Fruit fly (Drosophila melanogaster): ENCODE data around the gene Prp31.
A peak's percentile ranks its signal among the peaks of the same experiment; 100 is the strongest.

Gene Prp31

DNA sequence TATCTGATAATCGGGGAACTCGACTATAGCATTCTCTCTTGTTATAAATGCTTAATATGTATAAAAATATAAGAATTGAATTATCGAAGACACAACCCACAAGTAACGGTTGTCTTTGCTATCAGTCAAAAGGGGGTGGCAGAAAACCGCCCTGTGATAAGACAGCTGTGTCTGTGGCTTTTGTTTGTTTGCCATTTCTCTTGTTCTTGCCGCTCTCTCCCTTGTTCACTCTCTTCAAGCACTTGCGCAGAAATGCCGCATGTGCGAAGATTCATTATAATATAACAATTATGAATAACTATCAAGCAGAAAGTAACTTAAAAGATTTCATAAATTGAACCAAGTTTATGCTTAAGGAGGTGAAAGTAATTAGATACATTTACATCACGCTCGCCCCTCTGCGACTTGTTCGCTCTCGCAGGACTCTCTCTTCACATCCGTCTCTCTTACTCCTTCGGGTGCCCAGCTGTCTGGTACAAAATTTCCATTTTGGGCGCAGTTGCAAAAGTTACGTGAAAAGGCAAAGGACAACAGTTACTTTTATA lies 12.2 kb upstream of the Prp31 start, which contains the start of gene FucTA:
FucTA (plus strand) TSS at position 495 of the 545 bp plus-strand sequence.
- TF ChIP-seq dmrt93B (GFP tag; optimal IDR thresholded peaks at IDR 0.05), result no peak
- TF ChIP-seq Mio (GFP tag; optimal IDR thresholded peaks at IDR 0.05), result no peak
- TF ChIP-seq brk (GFP tag; optimal IDR thresholded peaks at IDR 0.05), result no peak
- TF ChIP-seq Dif (GFP tag; optimal IDR thresholded peaks at IDR 0.05; ENCODE audit: partially characterized antibody), result no peak
- TF ChIP-seq N (GFP tag; optimal IDR thresholded peaks at IDR 0.05), result no peak
- TF ChIP-seq jim (GFP tag; optimal IDR thresholded peaks at IDR 0.05), result no peak
- TF ChIP-seq woc (GFP tag; optimal IDR thresholded peaks at IDR 0.05), result no peak
- TF ChIP-seq psq (GFP tag; optimal IDR thresholded peaks at IDR 0.05), result no peak
- TF ChIP-seq Hr83 (GFP tag; optimal IDR thresholded peaks at IDR 0.05; ENCODE audit: poor library complexity, severe bottlenecking), result no peak
- no peak for TF ChIP-seq CrebA (GFP tag; optimal IDR thresholded peaks at IDR 0.05; ENCODE audit: borderline replicate concordance)
- no peak for TF ChIP-seq usp (GFP tag; optimal IDR thresholded peaks at IDR 0.05)
- no peak for TF ChIP-seq GATAd (GFP tag; optimal IDR thresholded peaks at IDR 0.05)
- no peak for TF ChIP-seq foxo (GFP tag; optimal IDR thresholded peaks at IDR 0.05)
- TF ChIP-seq sage (GFP tag; optimal IDR thresholded peaks at IDR 0.05), result no peak
- TF ChIP-seq CG32264 (GFP tag; optimal IDR thresholded peaks at IDR 0.05), result no peak

DNA sequence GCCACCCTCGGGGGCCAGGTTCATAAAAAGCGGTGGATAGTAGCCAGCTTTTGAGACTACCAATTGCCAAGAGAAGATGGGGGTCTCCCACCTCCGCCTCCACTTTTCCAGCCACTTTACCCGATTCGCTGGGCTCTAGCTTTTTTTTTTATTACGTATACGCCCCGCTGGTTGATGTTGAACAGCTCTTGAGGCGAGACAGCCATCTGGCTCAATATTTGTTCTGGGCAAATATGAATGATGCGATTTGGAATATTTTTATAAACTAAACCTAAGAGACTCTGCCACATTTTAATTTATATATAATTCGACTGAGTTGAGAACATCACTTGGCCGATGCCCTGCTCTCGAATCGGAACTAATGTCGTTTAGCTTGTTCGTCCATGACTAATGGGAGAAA lies 8.9 kb upstream of the Prp31 start:
- TF ChIP-seq tai (GFP tag; optimal IDR thresholded peaks at IDR 0.05) (no peak), N (GFP tag; optimal IDR thresholded peaks at IDR 0.05) (no peak), rgr (GFP tag; optimal IDR thresholded peaks at IDR 0.05) (peak; percentile 78), Hr83 (GFP tag; optimal IDR thresholded peaks at IDR 0.05; ENCODE audit: poor library complexity, severe bottlenecking) (peak; percentile 97), Sp1 (GFP tag; optimal IDR thresholded peaks at IDR 0.05) (no peak), fru (GFP tag; optimal IDR thresholded peaks at IDR 0.05) (no peak), sv (GFP tag; optimal IDR thresholded peaks at IDR 0.05) (no peak), h (GFP tag; optimal IDR thresholded peaks at IDR 0.05) (peak; percentile 76), CG9705 (GFP tag; optimal IDR thresholded peaks at IDR 0.05) (peak; percentile 0), lola (GFP tag; optimal IDR thresholded peaks at IDR 0.05) (no peak), dsf (GFP tag; optimal IDR thresholded peaks at IDR 0.05; ENCODE audit: borderline replicate concordance) (no peak), ey (GFP tag; optimal IDR thresholded peaks at IDR 0.05) (no peak), sage (GFP tag; optimal IDR thresholded peaks at IDR 0.05) (no peak), CG32264 (GFP tag; optimal IDR thresholded peaks at IDR 0.05) (no peak), Abd-B (GFP tag; optimal IDR thresholded peaks at IDR 0.05) (no peak), psq (GFP tag; optimal IDR thresholded peaks at IDR 0.05) (peak; percentile 18), foxo (GFP tag; optimal IDR thresholded peaks at IDR 0.05) (peak in 1 of 2 experiments; percentile 55), br (GFP tag; optimal IDR thresholded peaks at IDR 0.05) (peak; percentile 36), OdsH (GFP tag; optimal IDR thresholded peaks at IDR 0.05) (peak; percentile 66), Rel (GFP tag; optimal IDR thresholded peaks at IDR 0.05) (no peak), Rel (tag; optimal IDR thresholded peaks at IDR 0.05) (no peak), usp (GFP tag; optimal IDR thresholded peaks at IDR 0.05) (no peak), Dif (GFP tag; optimal IDR thresholded peaks at IDR 0.05; ENCODE audit: partially characterized antibody) (no peak), Dfd (GFP tag; optimal IDR thresholded peaks at IDR 0.05) (no peak), CrebA (GFP tag; optimal IDR thresholded peaks at IDR 0.05; ENCODE audit: borderline replicate concordance) (no peak)

DNA sequence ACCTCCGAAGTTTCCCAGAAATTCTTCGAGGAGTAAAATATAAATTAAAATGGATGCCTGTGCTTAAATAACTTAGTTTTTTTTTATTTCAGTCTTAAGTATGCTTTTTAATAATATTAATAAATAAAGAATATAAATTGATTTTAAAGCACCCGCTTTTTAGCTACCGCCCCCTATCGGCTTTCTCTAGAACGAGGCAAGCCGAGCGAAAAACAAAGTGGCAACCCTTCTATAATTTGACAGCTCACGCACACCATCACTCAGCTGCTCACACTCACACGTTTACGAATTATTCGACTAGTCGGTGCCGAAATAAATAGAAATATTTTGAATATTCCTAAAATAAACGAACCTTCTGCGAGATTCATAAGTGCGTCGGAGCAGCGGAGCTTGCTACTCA lies 2.6 kb downstream of the Prp31 start, which contains the start of gene CG6878:
CG6878 (plus strand) TSS at position 269 of the 400 bp plus-strand sequence.
- TF ChIP-seq Hr83 (GFP tag; optimal IDR thresholded peaks at IDR 0.05; ENCODE audit: poor library complexity, severe bottlenecking) (peak; percentile 34), N (GFP tag; optimal IDR thresholded peaks at IDR 0.05) (peak; percentile 51), CG9705 (GFP tag; optimal IDR thresholded peaks at IDR 0.05) (peak; percentile 10), Rel (GFP tag; optimal IDR thresholded peaks at IDR 0.05) (no peak), Rel (tag; optimal IDR thresholded peaks at IDR 0.05) (peak; percentile 9), Myc (optimal IDR thresholded peaks at IDR 0.05) (peak; percentile 47), jim (GFP tag; optimal IDR thresholded peaks at IDR 0.05) (no peak), pan (optimal IDR thresholded peaks at IDR 0.05) (no peak)

DNA sequence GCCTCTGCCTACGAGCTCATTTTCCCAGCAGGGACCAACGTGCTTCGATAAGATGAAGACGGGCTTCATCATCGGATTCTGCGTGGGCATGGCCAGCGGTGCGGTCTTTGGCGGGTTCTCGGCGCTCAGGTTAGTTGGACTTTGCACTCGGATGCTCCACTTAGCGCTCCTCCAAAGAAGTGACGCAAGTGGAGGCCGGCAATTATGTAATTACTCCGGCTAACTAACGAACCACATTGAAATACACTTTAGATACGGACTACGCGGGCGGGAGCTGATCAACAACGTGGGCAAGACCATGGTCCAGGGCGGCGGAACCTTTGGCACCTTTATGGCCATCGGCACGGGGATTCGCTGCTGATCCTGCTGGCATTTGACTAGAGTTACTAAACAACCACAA lies 3.1 kb downstream of the Prp31 start:
- TF ChIP-seq sv (GFP tag; optimal IDR thresholded peaks at IDR 0.05) (no peak), CrebA (GFP tag; optimal IDR thresholded peaks at IDR 0.05; ENCODE audit: borderline replicate concordance) (no peak), lola (GFP tag; optimal IDR thresholded peaks at IDR 0.05) (no peak), ey (GFP tag; optimal IDR thresholded peaks at IDR 0.05) (no peak), Mio (GFP tag; optimal IDR thresholded peaks at IDR 0.05) (no peak), Vsx2 (GFP tag; optimal IDR thresholded peaks at IDR 0.05; ENCODE audit: partially characterized antibody) (no peak), N (GFP tag; optimal IDR thresholded peaks at IDR 0.05) (no peak), rgr (GFP tag; optimal IDR thresholded peaks at IDR 0.05) (no peak), dl (GFP tag; optimal IDR thresholded peaks at IDR 0.05; ENCODE audit: insufficient read depth in 1 of 2, partially characterized antibody in 2 of 2) (no peak)

Data from whole organism, wandering third instar larva.